Worm (Caenorhabditis elegans) whole organism, L1 larva: ENCODE measurements around the gene nkat-1.
A peak's percentile ranks its signal among the peaks of the same experiment; 100 is the strongest.

Source experiments
- C04F5.9 ChIP-seq: sonication (generic microtip); optimal IDR thresholded peaks from 2 replicates; lab custom pipeline; 2016; ENCODE audit warnings: missing genetic modification characterization, missing compliant biosample characterization
- aha-1 ChIP-seq: fragments of 150-350 bp; optimal IDR thresholded peaks from 2 replicates; lab custom pipeline; 2014; ENCODE audit warnings: missing biosample characterization, missing genetic modification characterization
- aly-2 ChIP-seq: fragments of 150-350 bp; optimal IDR thresholded peaks from 2 replicates; lab custom pipeline; 2014; ENCODE audit warnings: missing biosample characterization, missing genetic modification characterization
- ceh-8 ChIP-seq: fragments of 200-800 bp; sonication (Bioruptor generic); optimal IDR thresholded peaks from 2 replicates; lab custom pipeline; 2018; ENCODE audit warnings: mild to moderate bottlenecking, missing genetic modification characterization, moderate library complexity, missing compliant biosample characterization
- ceh-90 ChIP-seq: sonication (generic microtip); optimal IDR thresholded peaks from 2 replicates; lab custom pipeline; 2016; ENCODE audit warnings: missing genetic modification characterization, missing compliant biosample characterization
- dsc-1 ChIP-seq: sonication (generic microtip); optimal IDR thresholded peaks from 2 replicates; lab custom pipeline; 2016; ENCODE audit warnings: mild to moderate bottlenecking, missing genetic modification characterization, missing compliant biosample characterization
- efl-1 ChIP-seq, 4 experiments: fragments of 150-350 bp; optimal IDR thresholded peaks in 3 of 4; peaks in 1 of 4; 1 replicate in 1 of 4; 2 replicates in 3 of 4; lab custom pipeline; 2014; ENCODE audit warnings: missing biosample characterization in 2 of 4, missing genetic modification characterization in 2 of 4, missing genetic modification reagents in 2 of 4
- efl-3 ChIP-seq: fragments of 200-800 bp; sonication (Bioruptor generic); optimal IDR thresholded peaks from 2 replicates; lab custom pipeline; 2018; ENCODE audit warnings: mild to moderate bottlenecking, missing genetic modification characterization, missing compliant biosample characterization
- egl-13 ChIP-seq: sonication (generic microtip); optimal IDR thresholded peaks from 2 replicates; lab custom pipeline; 2016; ENCODE audit warnings: missing genotype, missing genetic modification reagents, missing genetic modification characterization, missing compliant biosample characterization
- egl-27 ChIP-seq, 2 experiments: fragments of 150-350 bp in 1 of 2; sonication (generic microtip); optimal IDR thresholded peaks; 3 replicates each; lab custom pipeline; 2017 to 2018; ENCODE audit warnings: missing biosample characterization in 2 of 2, missing genetic modification characterization in 2 of 2, missing genetic modification reagents in 2 of 2
- fkh-10 ChIP-seq: sonication (generic microtip); optimal IDR thresholded peaks from 2 replicates; lab custom pipeline; 2017; ENCODE audit warnings: missing biosample characterization, missing genetic modification reagents, missing genetic modification characterization
- fos-1 ChIP-seq: fragments of 150-350 bp; optimal IDR thresholded peaks from 2 replicates; lab custom pipeline; 2014; ENCODE audit warnings: missing biosample characterization, missing genetic modification characterization
- hpl-2 ChIP-seq: fragments of 150-350 bp; optimal IDR thresholded peaks from 2 replicates; lab custom pipeline; 2014; ENCODE audit warnings: missing biosample characterization, missing genetic modification reagents, missing genetic modification characterization
- irx-1 ChIP-seq: sonication (generic microtip); optimal IDR thresholded peaks from 2 replicates; lab custom pipeline; 2016; ENCODE audit warnings: missing genetic modification characterization, missing compliant biosample characterization
- lin-35 ChIP-seq, 2 experiments: fragments of 150-350 bp; optimal IDR thresholded peaks; 2 replicates each; lab custom pipeline; 2014; ENCODE audit warnings: missing biosample characterization in 2 of 2, missing genetic modification characterization in 2 of 2, missing genetic modification reagents in 2 of 2
- lin-39 ChIP-seq: fragments of 150-350 bp; optimal IDR thresholded peaks from 2 replicates; lab custom pipeline; 2014; ENCODE audit warnings: missing biosample characterization, missing genetic modification reagents, missing genetic modification characterization
- mab-9 ChIP-seq: fragments of 200-800 bp; sonication (Bioruptor generic); IDR thresholded peaks from 2 replicates; pipeline ENCODE4 v1.3.6; 2022; ENCODE audit warnings: missing genetic modification reagents, missing genetic modification characterization, missing compliant biosample characterization
- mdl-1 ChIP-seq, 2 experiments: fragments of 150-350 bp; optimal IDR thresholded peaks; 2 replicates each; lab custom pipeline; 2014 to 2017; ENCODE audit warnings: missing biosample characterization in 2 of 2, missing genetic modification characterization in 2 of 2, inconsistent platforms in 1 of 2
- mef-2 ChIP-seq: fragments of 150-350 bp; optimal IDR thresholded peaks from 2 replicates; lab custom pipeline; 2014; ENCODE audit warnings: missing biosample characterization, missing genetic modification characterization
- mep-1 ChIP-seq: fragments of 150-350 bp; optimal IDR thresholded peaks from 2 replicates; lab custom pipeline; 2014; ENCODE audit warnings: missing biosample characterization, missing genetic modification characterization
- nhr-28 ChIP-seq: fragments of 150-350 bp; optimal IDR thresholded peaks from 2 replicates; lab custom pipeline; 2014; ENCODE audit warnings: missing biosample characterization, missing genetic modification characterization
- nhr-47 ChIP-seq: sonication (generic microtip); optimal IDR thresholded peaks from 2 replicates; lab custom pipeline; 2016; ENCODE audit warnings: mild to moderate bottlenecking, missing genetic modification characterization, moderate library complexity, missing compliant biosample characterization
- nhr-71 ChIP-seq: sonication (generic microtip); optimal IDR thresholded peaks from 2 replicates; lab custom pipeline; 2016; ENCODE audit warnings: mild to moderate bottlenecking, missing genetic modification characterization, moderate library complexity, missing compliant biosample characterization
- nhr-85 ChIP-seq: sonication (generic microtip); peaks from one replicate; lab custom pipeline; 2016; ENCODE audit warnings: missing genetic modification characterization, inconsistent platforms, missing compliant biosample characterization
- rnt-1 ChIP-seq: sonication (generic microtip); optimal IDR thresholded peaks from 2 replicates; lab custom pipeline; 2016; ENCODE audit warnings: mild to moderate bottlenecking, missing genetic modification characterization, moderate library complexity, missing compliant biosample characterization
- snu-23 ChIP-seq: sonication (generic microtip); optimal IDR thresholded peaks from 2 replicates; lab custom pipeline; 2016; ENCODE audit warnings: missing genetic modification characterization, missing compliant biosample characterization
- swsn-7 ChIP-seq: sonication (generic microtip); optimal IDR thresholded peaks from 2 replicates; lab custom pipeline; 2016; ENCODE audit warnings: missing genetic modification characterization, missing compliant biosample characterization

The nkat-1 gene

DNA sequence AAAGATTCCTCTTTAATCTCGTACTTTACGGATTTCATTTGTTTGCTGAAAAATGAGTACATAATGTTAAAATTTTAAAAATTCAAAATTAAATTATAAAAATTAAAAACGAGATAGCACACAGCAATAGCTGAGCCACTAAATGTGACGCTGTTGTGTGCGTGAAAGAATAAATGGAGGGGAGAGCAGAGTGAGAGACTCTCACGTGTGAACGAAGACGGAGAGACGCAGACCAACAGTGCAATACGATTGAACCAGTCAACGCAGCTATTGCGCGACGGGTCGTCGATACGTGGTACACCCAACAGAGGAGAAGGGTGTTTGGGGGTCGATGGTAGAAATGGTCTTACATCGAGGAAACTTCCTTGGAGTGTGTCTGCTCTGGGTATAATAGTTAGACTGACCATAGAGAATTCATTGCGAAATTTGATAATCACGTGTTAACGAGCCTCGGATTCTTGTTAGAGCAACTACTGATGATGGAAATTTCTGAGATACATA, 41.3 kb downstream of the nkat-1 start, which contains the start of gene F16B12.4:
TSS of gene F16B12.4 (minus strand) at position 51 of the 501 bp plus-strand sequence.
- peak; percentile 12 for TF ChIP-seq snu-23 (GFP tag; lab: Kevin White, UChicago)
- TF ChIP-seq fkh-10 (GFP tag; lab: Kevin White, UChicago) = no peak
- TF ChIP-seq ceh-90 (tag; lab: Kevin White, UChicago) = no peak
- TF ChIP-seq swsn-7 (tag; lab: Kevin White, UChicago) = peak; percentile 13
- no peak for TF ChIP-seq efl-3
- TF ChIP-seq irx-1 = no peak
- TF ChIP-seq C04F5.9 (tag; lab: Kevin White, UChicago) = no peak
- peak; percentile 0 for TF ChIP-seq nhr-71
- peak; percentile 8 for TF ChIP-seq mep-1 (tag; lab: Kevin White, UChicago)
- peak in 1 of 2 experiments; percentile 7 for TF ChIP-seq efl-1 (optimal IDR thresholded peaks at IDR 0.05; lab: Kevin White, UChicago)
- peak in 1 of 2 experiments; percentile 3 for TF ChIP-seq efl-1 (GFP tag; optimal IDR thresholded peaks at IDR 0.05 in 1 of 2; lab: Kevin White, UChicago)
- peak; percentile 1 for TF ChIP-seq nhr-85
- peak in 1 of 2 experiments; percentile 29 for TF ChIP-seq lin-35 (GFP tag; optimal IDR thresholded peaks at IDR 0.05; lab: Kevin White, UChicago)
- TF ChIP-seq egl-27 (tag; optimal IDR thresholded peaks at IDR 0.05; lab: Kevin White, UChicago) = no peak
- no peak for TF ChIP-seq nhr-28 (tag; lab: Kevin White, UChicago)
- TF ChIP-seq fos-1 (tag; lab: Kevin White, UChicago) = no peak
- no peak for TF ChIP-seq egl-13
- TF ChIP-seq nhr-47 (tag; lab: Kevin White, UChicago) = peak; percentile 16
- TF ChIP-seq hpl-2 (GFP tag; lab: Kevin White, UChicago) = no peak
- TF ChIP-seq aly-2 = no peak
- no peak for TF ChIP-seq mef-2

DNA sequence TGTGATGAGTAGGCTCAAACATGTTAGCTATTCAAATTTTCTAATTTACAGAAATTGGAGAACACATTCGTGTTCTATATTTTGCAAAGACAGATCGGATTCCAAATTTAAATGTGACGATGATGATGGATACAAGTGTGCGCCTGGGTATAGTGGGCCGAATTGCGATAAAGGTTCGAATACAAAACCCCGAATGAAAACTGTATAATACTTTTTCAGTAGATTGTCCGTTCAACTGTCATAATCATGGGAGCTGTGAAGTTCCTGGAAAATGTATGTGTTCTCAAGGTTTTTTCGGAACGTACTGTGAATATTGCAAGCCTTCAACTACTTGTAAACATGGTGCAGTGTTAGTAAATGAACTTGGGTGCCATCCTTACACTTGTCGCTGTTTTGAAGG, 49.0 kb downstream of the nkat-1 start:
- TF ChIP-seq mab-9 (GFP tag; lab: Robert Waterston, UW) = no peak
- TF ChIP-seq efl-1 (optimal IDR thresholded peaks at IDR 0.05; lab: Kevin White, UChicago) = no peak
- TF ChIP-seq efl-1 (GFP tag; optimal IDR thresholded peaks at IDR 0.05 in 1 of 2; lab: Kevin White, UChicago) = peak in 1 of 2 experiments; percentile 70

DNA sequence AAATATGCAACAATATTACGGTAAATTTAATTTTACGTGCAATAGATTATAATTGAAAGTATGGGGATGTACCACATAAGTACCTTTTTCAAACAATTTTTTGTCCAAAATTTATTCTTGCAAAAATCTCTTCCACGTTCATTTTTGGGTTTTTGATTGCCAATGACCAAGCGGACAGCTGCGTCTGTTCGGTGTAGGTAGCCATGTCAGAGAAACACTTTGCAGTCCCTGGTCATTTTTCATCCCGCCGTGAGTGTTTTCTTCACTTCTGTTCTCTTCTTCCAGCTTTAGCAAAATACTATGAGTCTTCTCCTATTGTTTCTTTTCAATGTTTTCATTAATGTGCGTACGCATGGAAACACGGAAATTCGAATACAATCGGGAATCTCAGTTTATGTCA, 49.9 kb downstream of the nkat-1 start, which contains the start of gene dsl-4:
TSS of gene dsl-4 (plus strand) at position 301 of the 400 bp plus-strand sequence.
- no peak for TF ChIP-seq lin-39 (tag; lab: Kevin White, UChicago)
- TF ChIP-seq dsc-1 (tag; lab: Kevin White, UChicago) = no peak
- TF ChIP-seq ceh-8 = no peak
- TF ChIP-seq mdl-1 (tag; optimal IDR thresholded peaks at IDR 0.05; lab: Kevin White, UChicago) = no peak
- TF ChIP-seq rnt-1 (tag; lab: Kevin White, UChicago) = no peak
- no peak for TF ChIP-seq aha-1 (tag; lab: Kevin White, UChicago)
